Fruit fly (Drosophila melanogaster) whole organism: ENCODE measurements around the gene CG7991.

Source experiments
- CG8478 ChIP-seq: fragments of >200 bp; optimal IDR thresholded peaks from 2 replicates; lab custom pipeline; 2018; ENCODE audit warnings: inconsistent platforms
- Dll ChIP-seq: fragments of >200 bp; optimal IDR thresholded peaks from 2 replicates; lab custom pipeline; 2017
- EcR ChIP-seq, 2 experiments: fragments of >200 bp; optimal IDR thresholded peaks; 2 replicates each; lab custom pipeline; 2017; ENCODE audit warnings: missing biosample characterization in 2 of 2, missing genetic modification characterization in 2 of 2, missing genetic modification reagents in 2 of 2
- pan ChIP-seq: fragments of >200 bp; optimal IDR thresholded peaks from 2 replicates; lab custom pipeline; 2017
- psq ChIP-seq: fragments of >200 bp; optimal IDR thresholded peaks from 2 replicates; lab custom pipeline; 2017
- usp ChIP-seq: fragments of >200 bp; optimal IDR thresholded peaks from 2 replicates; lab custom pipeline; 2017; ENCODE audit warnings: missing biosample characterization, missing genetic modification characterization, mixed read lengths

Gene CG7991

dm6 chr3L:1674381-1674780, at the start of gene CG7991:
Gene CG7991, plus strand, starts transcription at chr3L:1674709.
- TF ChIP-seq CG8478, result no peak
- TF ChIP-seq psq (lab: Kevin White, UChicago), result no peak
- no peak for TF ChIP-seq usp (GFP tag; lab: Kevin White, UChicago)
- TF ChIP-seq pan (lab: Kevin White, UChicago), result no peak
- no peak for TF ChIP-seq EcR (GFP tag; optimal IDR thresholded peaks at IDR 0.05; lab: Kevin White, UChicago)
- no peak for TF ChIP-seq Dll

dm6 chr3L:1626924-1627323, 47.6 kb upstream of the CG7991 start:
- TF ChIP-seq psq (lab: Kevin White, UChicago) (no peak), CG8478 (no peak), EcR (GFP tag; optimal IDR thresholded peaks at IDR 0.05; lab: Kevin White, UChicago) (no peak), usp (GFP tag; lab: Kevin White, UChicago) (no peak), Dll (no peak), pan (lab: Kevin White, UChicago) (no peak)

DNA sequence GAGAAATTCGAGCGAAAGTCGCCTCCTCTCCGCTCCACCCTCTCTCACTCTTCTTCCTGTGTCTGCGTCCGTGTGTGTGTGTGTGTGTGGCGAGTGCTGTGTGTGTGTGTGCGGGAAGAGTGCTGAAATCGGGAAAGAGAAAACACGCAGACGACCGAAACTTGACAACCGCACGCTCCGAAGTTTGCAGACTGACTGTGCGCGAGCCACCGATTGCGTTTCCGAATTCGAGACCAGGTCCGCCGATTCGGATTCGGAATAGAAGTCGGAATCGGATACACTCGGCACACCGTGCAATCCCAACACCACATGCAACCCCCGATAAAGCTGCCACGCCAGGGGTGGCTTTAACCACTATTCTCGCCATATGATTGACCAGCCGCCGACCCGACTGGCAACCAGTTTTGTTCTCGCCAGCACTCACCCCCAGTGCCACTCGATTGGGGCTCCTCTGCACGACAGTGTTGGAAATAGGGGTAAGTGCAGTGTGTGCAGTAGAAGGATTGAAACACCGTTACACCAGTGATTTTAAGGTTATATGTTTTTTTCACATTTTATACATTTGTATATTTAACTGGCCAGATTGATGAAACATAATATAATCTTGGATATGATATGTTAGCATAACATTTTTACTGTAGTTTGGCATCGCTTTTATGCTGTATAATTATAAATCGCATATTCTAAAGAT, 46.2 kb upstream of the CG7991 start, which contains the start of gene CG13928:
Gene CG13928 (minus strand): TSS at position 202 of the 691 bp plus-strand sequence.
- no peak for TF ChIP-seq psq (lab: Kevin White, UChicago)
- TF ChIP-seq pan (lab: Kevin White, UChicago), result no peak
- no peak for TF ChIP-seq usp (GFP tag; lab: Kevin White, UChicago)
- TF ChIP-seq Dll, result no peak
- TF ChIP-seq CG8478, result no peak
- TF ChIP-seq EcR (GFP tag; optimal IDR thresholded peaks at IDR 0.05; lab: Kevin White, UChicago), result no peak

- TF ChIP-seq CG8478, result no peak
- no peak for TF ChIP-seq psq (lab: Kevin White, UChicago)
These were observed 45.3 kb upstream of the CG7991 start, which contains the start of gene GC for dm6 chr3L:1629064-1629777. Gene GC, minus strand, starts transcription at chr3L:1629301.

DNA sequence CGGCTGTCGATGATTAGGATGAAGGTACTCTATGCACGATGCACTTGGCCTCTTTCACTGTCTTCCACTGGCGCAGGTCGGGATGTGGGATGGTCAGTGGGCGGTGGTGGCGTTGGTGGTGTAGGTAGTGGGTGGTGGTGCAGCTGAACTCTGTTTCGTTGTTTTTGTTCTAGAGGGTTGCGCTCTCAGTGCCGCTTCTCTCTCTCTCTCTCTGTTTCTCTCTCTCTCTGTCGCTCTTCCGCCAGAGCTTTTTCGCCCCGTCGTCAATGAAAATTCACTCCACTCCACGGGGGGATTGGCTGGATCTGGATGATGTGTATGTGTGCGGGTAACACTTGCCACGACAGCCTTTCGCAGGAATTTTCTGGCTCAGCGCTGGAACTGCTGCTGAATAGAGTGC, 37.6 kb upstream of the CG7991 start:
- TF ChIP-seq Dll (no peak), usp (GFP tag; lab: Kevin White, UChicago) (no peak), pan (lab: Kevin White, UChicago) (no peak), psq (lab: Kevin White, UChicago) (no peak), EcR (GFP tag; optimal IDR thresholded peaks at IDR 0.05; lab: Kevin White, UChicago) (no peak), CG8478 (no peak)

- no peak for TF ChIP-seq pan (lab: Kevin White, UChicago)
- no peak for TF ChIP-seq Dll
- TF ChIP-seq CG8478, result no peak
- no peak for TF ChIP-seq EcR (GFP tag; optimal IDR thresholded peaks at IDR 0.05; lab: Kevin White, UChicago)
- no peak for TF ChIP-seq usp (GFP tag; lab: Kevin White, UChicago)
- no peak for TF ChIP-seq psq (lab: Kevin White, UChicago)
These were observed 36.9 kb upstream of the CG7991 start, which contains the start of gene nSyb for dm6 chr3L:1637652-1638051. Gene nSyb, minus strand, starts transcription at chr3L:1637752.

dm6 chr3L:1639185-1639812, 35.2 kb upstream of the CG7991 start, which contains the start of the genes Mettl2 and Bgb:
Gene Mettl2, minus strand, starts transcription at chr3L:1639235.
Gene Bgb, plus strand, starts transcription at chr3L:1639711.
- no peak for TF ChIP-seq usp (GFP tag; lab: Kevin White, UChicago)
- no peak for TF ChIP-seq psq (lab: Kevin White, UChicago)
- no peak for TF ChIP-seq CG8478
- no peak for TF ChIP-seq pan (lab: Kevin White, UChicago)
- TF ChIP-seq EcR (GFP tag; optimal IDR thresholded peaks at IDR 0.05; lab: Kevin White, UChicago), result no peak
- no peak for TF ChIP-seq Dll

DNA sequence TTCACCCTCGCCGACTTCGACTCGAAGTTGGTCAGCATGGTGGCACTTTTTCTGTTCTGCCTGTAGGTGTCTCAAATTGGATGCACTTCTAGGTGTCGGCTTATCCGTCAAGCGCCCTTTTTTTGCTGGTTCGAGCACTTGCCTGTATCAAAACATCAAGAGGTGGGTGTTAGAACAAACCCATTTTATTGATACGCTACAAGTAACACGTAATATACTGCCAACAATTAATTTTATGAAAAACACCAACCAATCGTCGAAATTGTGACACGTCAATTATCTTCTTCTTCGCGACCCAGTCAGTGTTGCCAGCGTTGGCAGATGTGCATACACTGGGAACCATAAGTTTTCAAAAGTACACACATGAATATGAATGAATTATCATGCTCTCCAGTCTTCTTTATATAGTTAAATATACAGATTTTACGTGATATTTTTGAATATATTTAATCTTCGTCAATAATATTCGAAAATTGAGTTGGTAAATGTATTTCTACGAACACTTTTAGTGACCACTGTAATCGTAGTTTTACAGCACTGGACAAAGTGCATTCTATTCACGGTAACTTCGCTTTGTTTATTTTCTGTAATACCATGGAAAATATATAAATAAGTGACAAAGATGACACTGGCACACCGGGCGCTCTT, 29.5 kb upstream of the CG7991 start, which contains the start of the genes alphaCOP and CG13919:
Gene alphaCOP (minus strand): TSS at position 280 of the 648 bp plus-strand sequence.
Gene CG13919 (plus strand): TSS at position 548 of the 648 bp plus-strand sequence.
- TF ChIP-seq usp (GFP tag; lab: Kevin White, UChicago), result no peak
- TF ChIP-seq psq (lab: Kevin White, UChicago), result no peak
- no peak for TF ChIP-seq EcR (GFP tag; optimal IDR thresholded peaks at IDR 0.05; lab: Kevin White, UChicago)
- TF ChIP-seq Dll, result no peak
- TF ChIP-seq CG8478, result no peak
- TF ChIP-seq pan (lab: Kevin White, UChicago), result no peak

DNA sequence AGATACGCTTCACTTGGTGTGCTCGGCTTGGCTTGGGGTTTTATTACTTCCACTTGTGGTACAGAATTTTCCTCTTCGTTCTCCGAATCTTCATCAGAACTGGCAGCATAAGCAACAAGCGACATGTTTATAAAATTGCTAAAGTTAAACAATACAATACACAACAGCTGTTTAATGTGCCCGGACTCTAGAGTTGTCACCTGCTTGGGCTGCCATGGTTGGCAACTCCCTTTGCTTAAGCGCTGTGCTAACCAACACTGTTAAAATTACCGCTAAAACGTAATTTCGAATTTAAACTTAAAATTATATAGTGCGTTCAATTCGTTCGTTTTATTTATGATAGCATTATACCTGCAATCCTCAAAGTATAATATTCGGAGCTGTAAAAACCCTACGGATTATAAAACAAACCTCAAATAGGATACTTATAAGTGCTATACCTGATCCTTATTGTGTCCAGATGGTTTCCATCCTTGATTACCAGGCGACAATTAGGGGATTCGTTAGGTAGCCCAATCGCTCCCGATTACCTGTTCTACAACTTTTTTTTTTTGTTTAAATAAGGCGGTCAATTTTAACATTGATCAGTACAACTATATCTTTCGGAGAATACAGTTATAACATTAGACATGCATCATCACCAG, 27.1 kb upstream of the CG7991 start, which contains the start of the genes CG17249 and Bro:
Gene CG17249 (minus strand): TSS at position 189 of the 644 bp plus-strand sequence.
Gene Bro (plus strand): TSS at position 594 of the 644 bp plus-strand sequence.
- TF ChIP-seq psq (lab: Kevin White, UChicago) (no peak), EcR (GFP tag; optimal IDR thresholded peaks at IDR 0.05; lab: Kevin White, UChicago) (no peak), CG8478 (no peak), pan (lab: Kevin White, UChicago) (no peak), Dll (no peak), usp (GFP tag; lab: Kevin White, UChicago) (no peak)

DNA sequence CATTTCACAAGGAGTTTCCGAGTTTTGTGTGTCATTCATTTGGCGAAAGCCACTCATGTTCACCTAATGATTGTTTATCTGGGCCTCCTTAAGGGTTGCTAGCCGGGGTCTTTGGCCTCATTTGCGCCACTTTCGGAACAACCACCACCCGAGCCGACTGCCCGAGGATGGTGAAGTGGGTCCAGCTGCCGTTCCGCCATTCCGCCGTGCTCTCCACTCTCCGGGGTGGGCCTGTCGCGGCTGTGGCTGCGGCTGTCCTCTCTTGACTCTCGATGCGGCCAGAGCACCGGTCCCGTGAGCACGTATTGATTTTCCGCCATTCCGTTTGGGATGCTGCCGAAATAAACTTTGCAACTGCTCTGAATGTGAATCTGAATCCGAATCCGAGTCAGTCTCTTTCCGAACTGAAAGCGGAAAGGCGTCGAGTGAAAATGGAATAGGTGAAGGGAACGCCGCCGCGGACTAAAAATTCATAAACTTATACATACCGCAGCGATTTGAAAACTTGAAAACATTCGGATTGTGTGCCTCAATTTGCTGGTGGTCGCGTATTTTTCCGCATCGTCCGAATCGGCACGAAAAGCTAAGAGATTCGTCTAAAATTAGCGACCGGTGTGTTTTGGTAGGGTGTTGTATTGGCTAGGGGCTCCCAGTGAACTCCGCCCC, 25.7 kb upstream of the CG7991 start, which contains the start of gene CG13920:
Gene CG13920 (plus strand): TSS at position 255 of the 666 bp plus-strand sequence.
- TF ChIP-seq usp (GFP tag; lab: Kevin White, UChicago) (no peak), Dll (no peak), psq (lab: Kevin White, UChicago) (no peak), CG8478 (no peak), EcR (GFP tag; optimal IDR thresholded peaks at IDR 0.05; lab: Kevin White, UChicago) (no peak), pan (lab: Kevin White, UChicago) (no peak)
